Comparison of ENCODE assay signal across 1 fruit fly cellular context in the genomic region with DNA sequence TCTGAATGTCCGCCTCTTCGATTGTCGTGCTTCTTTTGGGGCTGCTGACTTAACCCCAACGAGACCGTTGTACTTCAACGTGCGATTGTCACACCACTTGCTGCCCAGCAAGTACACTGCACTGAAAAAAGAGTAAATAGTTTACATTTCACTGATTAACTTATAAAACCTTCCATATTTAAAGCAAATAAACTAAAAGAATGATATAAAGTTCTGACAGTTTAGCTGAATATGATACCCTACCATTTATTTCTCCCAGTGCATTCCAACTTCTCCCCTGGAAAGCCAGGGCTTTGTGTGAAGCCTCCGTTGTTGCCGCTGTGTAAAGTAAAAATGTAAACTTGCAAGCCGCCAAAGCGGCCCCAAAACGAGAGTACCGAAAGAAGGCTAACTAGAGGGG.
TF ChIP-seq lines count a peak whose summit lies in the region.

No protein-coding gene starts in this region.

TF ChIP-seq in whole organism, embryonic, 481 proteins besides CTCF, POLR2A, EP300 and RAD21 (continued from another document and continues in another):
- TF ChIP-seq CG32767 (GFP tag; IDR thresholded peaks at IDR 0.05; lab: Robert Waterston, UW): no peak
- no peak for TF ChIP-seq Mad (GFP tag; optimal IDR thresholded peaks at IDR 0.05; lab: Kevin White, UChicago)
- no peak for TF ChIP-seq D (optimal IDR thresholded peaks at IDR 0.05; lab: Kevin White, UChicago)
- TF ChIP-seq D (GFP tag; optimal IDR thresholded peaks at IDR 0.05; lab: Kevin White, UChicago): peak; percentile 22
- TF ChIP-seq pfk (GFP tag; optimal IDR thresholded peaks at IDR 0.05; lab: Kevin White, UChicago): no peak
- peak; percentile 60; the same call in 2 of the 3 replicates for TF ChIP-seq zfh1 (GFP tag; IDR thresholded peaks at IDR 0.05; lab: Robert Waterston, UW)
- no peak for TF ChIP-seq dpn (GFP tag; optimal IDR thresholded peaks at IDR 0.05; lab: Kevin White, UChicago)
- no peak for TF ChIP-seq run (tag; optimal IDR thresholded peaks at IDR 0.05; lab: Kevin White, UChicago)
- no peak for TF ChIP-seq Lhr (GFP tag; optimal IDR thresholded peaks at IDR 0.05; lab: Kevin White, UChicago)
- peak; percentile 67 for TF ChIP-seq ara (GFP tag; IDR thresholded peaks at IDR 0.05; lab: Robert Waterston, UW)
- TF ChIP-seq row (GFP tag; IDR thresholded peaks at IDR 0.05; lab: Robert Waterston, UW): peak; percentile 38; the same call in 1 of the 3 replicates
- peak; percentile 36; the same call in 1 of the 2 replicates for TF ChIP-seq CG17328 (GFP tag; IDR thresholded peaks at IDR 0.05; lab: Robert Waterston, UW)
- no peak for TF ChIP-seq Bgb (GFP tag; IDR thresholded peaks at IDR 0.05; lab: Robert Waterston, UW; ENCODE audit: partially characterized antibody)
- TF ChIP-seq az2 (GFP tag; optimal IDR thresholded peaks at IDR 0.05; lab: Kevin White, UChicago): peak; percentile 47
- no peak for TF ChIP-seq CG10959 (GFP tag; IDR thresholded peaks at IDR 0.05; lab: Robert Waterston, UW)
- TF ChIP-seq CG18262 (tag; optimal IDR thresholded peaks at IDR 0.05; lab: Kevin White, UChicago): peak; percentile 60
- TF ChIP-seq CG14710 (tag; optimal IDR thresholded peaks at IDR 0.05; lab: Kevin White, UChicago): peak; percentile 51
- no peak for TF ChIP-seq CG4404 (GFP tag; IDR thresholded peaks at IDR 0.05; lab: Robert Waterston, UW)
- no peak for TF ChIP-seq ab (GFP tag; optimal IDR thresholded peaks at IDR 0.05; lab: Kevin White, UChicago)
- TF ChIP-seq CG13424 (tag; optimal IDR thresholded peaks at IDR 0.05; lab: Kevin White, UChicago): peak; percentile 0
- peak in 1 of 2 experiments; percentile 13 for TF ChIP-seq Pdp1 (GFP tag; optimal IDR thresholded peaks at IDR 0.05; lab: Kevin White, UChicago)
- TF ChIP-seq CoRest (tag; optimal IDR thresholded peaks at IDR 0.05; lab: Kevin White, UChicago): peak; percentile 23
- no peak for TF ChIP-seq ftz-f1 (GFP tag; optimal IDR thresholded peaks at IDR 0.05; lab: Kevin White, UChicago)
- TF ChIP-seq CG2678 (tag; optimal IDR thresholded peaks at IDR 0.05; lab: Kevin White, UChicago): peak; percentile 31
- TF ChIP-seq CG9437 (GFP tag; optimal IDR thresholded peaks at IDR 0.05; lab: Kevin White, UChicago): no peak
- TF ChIP-seq Adf1 (GFP tag; IDR thresholded peaks at IDR 0.05; lab: Robert Waterston, UW): no peak
- no peak for TF ChIP-seq amos (GFP tag; IDR thresholded peaks at IDR 0.05; lab: Robert Waterston, UW; ENCODE audit: partially characterized antibody)
- peak; percentile 54 for TF ChIP-seq stc (GFP tag; IDR thresholded peaks at IDR 0.05; lab: Robert Waterston, UW)
- TF ChIP-seq CG1832 (GFP tag; optimal IDR thresholded peaks at IDR 0.05; lab: Kevin White, UChicago): no peak
- no peak for TF ChIP-seq sqz (GFP tag; optimal IDR thresholded peaks at IDR 0.05; lab: Kevin White, UChicago)
- peak; percentile 58 for TF ChIP-seq CG1603 (tag; optimal IDR thresholded peaks at IDR 0.05; lab: Kevin White, UChicago)
- peak; percentile 7 for TF ChIP-seq Six4 (GFP tag; optimal IDR thresholded peaks at IDR 0.05; lab: Kevin White, UChicago)
- TF ChIP-seq bigmax (GFP tag; optimal IDR thresholded peaks at IDR 0.05; lab: Kevin White, UChicago): no peak
- peak; percentile 0 for TF ChIP-seq dm (GFP tag; optimal IDR thresholded peaks at IDR 0.05; lab: Kevin White, UChicago)
- no peak for TF ChIP-seq odd (GFP tag; optimal IDR thresholded peaks at IDR 0.05; lab: Kevin White, UChicago)
- TF ChIP-seq CG11695 (GFP tag; IDR thresholded peaks at IDR 0.05; lab: Robert Waterston, UW): 0 out of 3 replicates have a peak, but pooled peaks have one; percentile 14
- TF ChIP-seq CG9215 (GFP tag; IDR thresholded peaks at IDR 0.05; lab: Robert Waterston, UW): no peak
- TF ChIP-seq gem (tag; optimal IDR thresholded peaks at IDR 0.05; lab: Kevin White, UChicago): peak; percentile 64
- TF ChIP-seq fd3F (GFP tag; optimal IDR thresholded peaks at IDR 0.05; lab: Kevin White, UChicago): no peak
- TF ChIP-seq ham (GFP tag; IDR thresholded peaks at IDR 0.05; lab: Robert Waterston, UW): no peak
- peak; percentile 38 for TF ChIP-seq fd96Cb (tag; optimal IDR thresholded peaks at IDR 0.05; lab: Kevin White, UChicago)
- TF ChIP-seq so (GFP tag; IDR thresholded peaks at IDR 0.05; lab: Robert Waterston, UW): no peak
- no peak for TF ChIP-seq Nf-YC (tag; optimal IDR thresholded peaks at IDR 0.05; lab: Kevin White, UChicago)
- TF ChIP-seq p53 (GFP tag; optimal IDR thresholded peaks at IDR 0.05; lab: Kevin White, UChicago): no peak
- peak; percentile 49 for TF ChIP-seq unpg (GFP tag; optimal IDR thresholded peaks at IDR 0.05; lab: Kevin White, UChicago)
- no peak for TF ChIP-seq HmgD (GFP tag; optimal IDR thresholded peaks at IDR 0.05; lab: Kevin White, UChicago)
- no peak for TF ChIP-seq kah (GFP tag; optimal IDR thresholded peaks at IDR 0.05; lab: Kevin White, UChicago)
- peak; percentile 14 for TF ChIP-seq CG30403 (GFP tag; optimal IDR thresholded peaks at IDR 0.05; lab: Kevin White, UChicago)
- no peak for TF ChIP-seq Neu2 (GFP tag; optimal IDR thresholded peaks at IDR 0.05; lab: Kevin White, UChicago; ENCODE audit: borderline replicate concordance)
- TF ChIP-seq sob (GFP tag; IDR thresholded peaks at IDR 0.05; lab: Robert Waterston, UW): no peak
- TF ChIP-seq CG6813 (GFP tag; optimal IDR thresholded peaks at IDR 0.05; lab: Kevin White, UChicago): no peak
- peak; percentile 35 for TF ChIP-seq CG16815 (GFP tag; optimal IDR thresholded peaks at IDR 0.05; lab: Kevin White, UChicago)
- TF ChIP-seq CG12391 (tag; optimal IDR thresholded peaks at IDR 0.05; lab: Kevin White, UChicago): peak; percentile 38
- TF ChIP-seq pan (optimal IDR thresholded peaks at IDR 0.05; lab: Kevin White, UChicago): no peak
- peak in 1 of 2 experiments; percentile 23 for TF ChIP-seq pan (GFP tag; optimal IDR thresholded peaks at IDR 0.05 in 1 of 2, IDR thresholded peaks at IDR 0.05 in 1 of 2)
- TF ChIP-seq sisA (GFP tag; IDR thresholded peaks at IDR 0.05; lab: Robert Waterston, UW): peak; percentile 37; the same call in 1 of the 2 replicates
- TF ChIP-seq Hr78 (GFP tag; optimal IDR thresholded peaks at IDR 0.05; lab: Kevin White, UChicago): peak in 1 of 2 experiments; percentile 36
- peak; percentile 19 for TF ChIP-seq tio (GFP tag; optimal IDR thresholded peaks at IDR 0.05; lab: Kevin White, UChicago)
- TF ChIP-seq nmo (GFP tag; optimal IDR thresholded peaks at IDR 0.05; lab: Kevin White, UChicago): peak; percentile 38
- TF ChIP-seq pnt (GFP tag; optimal IDR thresholded peaks at IDR 0.05; lab: Kevin White, UChicago): peak; percentile 21
- no peak for TF ChIP-seq CG15011 (GFP tag; optimal IDR thresholded peaks at IDR 0.05; lab: Kevin White, UChicago)
- TF ChIP-seq CG30020 (tag; optimal IDR thresholded peaks at IDR 0.05; lab: Kevin White, UChicago): no peak
- TF ChIP-seq CG8359 (GFP tag; optimal IDR thresholded peaks at IDR 0.05; lab: Kevin White, UChicago; ENCODE audit: borderline replicate concordance): no peak
- peak; percentile 65 for TF ChIP-seq CG2712 (tag; optimal IDR thresholded peaks at IDR 0.05; lab: Kevin White, UChicago)
- TF ChIP-seq D19A (tag; optimal IDR thresholded peaks at IDR 0.05; lab: Kevin White, UChicago): peak; percentile 35
- TF ChIP-seq BtbVII (GFP tag; optimal IDR thresholded peaks at IDR 0.05; lab: Kevin White, UChicago): no peak
- no peak for TF ChIP-seq CG11093 (GFP tag; IDR thresholded peaks at IDR 0.05; lab: Robert Waterston, UW)
- TF ChIP-seq NFAT (GFP tag; IDR thresholded peaks at IDR 0.05; lab: Robert Waterston, UW): no peak
- no peak for TF ChIP-seq yki (optimal IDR thresholded peaks at IDR 0.05; lab: Kevin White, UChicago)
- no peak for TF ChIP-seq fd64A (GFP tag; optimal IDR thresholded peaks at IDR 0.05; lab: Kevin White, UChicago)
- peak; percentile 68 for TF ChIP-seq CG10979 (tag; optimal IDR thresholded peaks at IDR 0.05; lab: Kevin White, UChicago)
- peak; percentile 25 for TF ChIP-seq CG6254 (GFP tag; optimal IDR thresholded peaks at IDR 0.05; lab: Kevin White, UChicago)
- TF ChIP-seq ind (GFP tag; optimal IDR thresholded peaks at IDR 0.05; lab: Kevin White, UChicago): no peak
- TF ChIP-seq Bdp1 (GFP tag; optimal IDR thresholded peaks at IDR 0.05; lab: Kevin White, UChicago): no peak
- TF ChIP-seq lola (GFP tag; optimal IDR thresholded peaks at IDR 0.05; lab: Kevin White, UChicago): peak in 1 of 3 experiments; percentile 39
- peak; percentile 29 for TF ChIP-seq gsb-n (tag; optimal IDR thresholded peaks at IDR 0.05; lab: Kevin White, UChicago)
- TF ChIP-seq Eip74EF (GFP tag; optimal IDR thresholded peaks at IDR 0.05; lab: Kevin White, UChicago): no peak
- no peak for TF ChIP-seq E2f1 (GFP tag; IDR thresholded peaks at IDR 0.05; lab: Robert Waterston, UW)
- TF ChIP-seq bsh (GFP tag; optimal IDR thresholded peaks at IDR 0.05; lab: Kevin White, UChicago): peak in 1 of 2 experiments; percentile 71
- peak; percentile 2 for TF ChIP-seq jing (GFP tag; optimal IDR thresholded peaks at IDR 0.05; lab: Kevin White, UChicago)
- no peak for TF ChIP-seq CG8290 (GFP tag; optimal IDR thresholded peaks at IDR 0.05; lab: Kevin White, UChicago)
- TF ChIP-seq CG8290 (tag; optimal IDR thresholded peaks at IDR 0.05; lab: Kevin White, UChicago): no peak
- TF ChIP-seq CG8765 (GFP tag; IDR thresholded peaks at IDR 0.05; lab: Robert Waterston, UW): peak; percentile 53
- no peak for TF ChIP-seq CG11696 (GFP tag; IDR thresholded peaks at IDR 0.05; lab: Robert Waterston, UW)
- peak; percentile 55 for TF ChIP-seq Drgx (GFP tag; IDR thresholded peaks at IDR 0.05; lab: Robert Waterston, UW)
- TF ChIP-seq CG17802 (tag; optimal IDR thresholded peaks at IDR 0.05; lab: Kevin White, UChicago): peak; percentile 21
- no peak for TF ChIP-seq CG7786 (GFP tag; optimal IDR thresholded peaks at IDR 0.05; lab: Kevin White, UChicago)
- 0 out of 2 replicates have a peak, but pooled peaks have one; percentile 26 for TF ChIP-seq crol (GFP tag; IDR thresholded peaks at IDR 0.05; lab: Robert Waterston, UW)
- TF ChIP-seq CG18476 (GFP tag; optimal IDR thresholded peaks at IDR 0.05; lab: Kevin White, UChicago): no peak
- no peak for TF ChIP-seq Antp (GFP tag; optimal IDR thresholded peaks at IDR 0.05; lab: Kevin White, UChicago)
- no peak for TF ChIP-seq pita (GFP tag; optimal IDR thresholded peaks at IDR 0.05; lab: Kevin White, UChicago)
- peak; percentile 35 for TF ChIP-seq CG7839 (tag; optimal IDR thresholded peaks at IDR 0.05; lab: Kevin White, UChicago)
- no peak for TF ChIP-seq scrt (GFP tag; optimal IDR thresholded peaks at IDR 0.05; lab: Kevin White, UChicago)
- TF ChIP-seq exex (tag; optimal IDR thresholded peaks at IDR 0.05; lab: Kevin White, UChicago): no peak
- TF ChIP-seq Oli (tag; optimal IDR thresholded peaks at IDR 0.05; lab: Kevin White, UChicago): peak; percentile 20
- no peak for TF ChIP-seq z (GFP tag; IDR thresholded peaks at IDR 0.05; lab: Robert Waterston, UW)
- TF ChIP-seq CG3065 (GFP tag; optimal IDR thresholded peaks at IDR 0.05; lab: Kevin White, UChicago): no peak
- TF ChIP-seq esg (GFP tag; conservative IDR thresholded peaks at IDR 0.05; lab: Robert Waterston, UW): no peak; the same call in 1 of the 2 replicates
- no peak for TF ChIP-seq CG32532 (GFP tag; IDR thresholded peaks at IDR 0.05; lab: Robert Waterston, UW)
- TF ChIP-seq Gug (GFP tag; IDR thresholded peaks at IDR 0.05; lab: Robert Waterston, UW): 0 out of 4 replicates have a peak, but pooled peaks have one; percentile 25
- peak; percentile 34; the same call in 1 of the 2 replicates for TF ChIP-seq ranshi (GFP tag; IDR thresholded peaks at IDR 0.05; lab: Robert Waterston, UW)
- peak; percentile 33; the same call in 1 of the 2 replicates for TF ChIP-seq Ptx1 (GFP tag; IDR thresholded peaks at IDR 0.05; lab: Robert Waterston, UW)
- no peak for TF ChIP-seq Hsf (GFP tag; optimal IDR thresholded peaks at IDR 0.05; lab: Kevin White, UChicago)
- no peak for TF ChIP-seq CG4360 (GFP tag; IDR thresholded peaks at IDR 0.05; lab: Robert Waterston, UW)
- no peak for TF ChIP-seq cato (GFP tag; optimal IDR thresholded peaks at IDR 0.05; lab: Kevin White, UChicago; ENCODE audit: borderline replicate concordance)
- TF ChIP-seq toy (GFP tag; IDR thresholded peaks at IDR 0.05; lab: Robert Waterston, UW): no peak
- peak; percentile 28 for TF ChIP-seq Spps (tag; optimal IDR thresholded peaks at IDR 0.05; lab: Kevin White, UChicago)
- TF ChIP-seq CG17186 (GFP tag; optimal IDR thresholded peaks at IDR 0.05; lab: Kevin White, UChicago): no peak
- peak; percentile 42; the same call in 1 of the 2 replicates for TF ChIP-seq Xrp1 (GFP tag; IDR thresholded peaks at IDR 0.05; lab: Robert Waterston, UW)
- no peak for TF ChIP-seq CG31224 (GFP tag; IDR thresholded peaks at IDR 0.05; lab: Robert Waterston, UW)
- TF ChIP-seq CG10462 (GFP tag; optimal IDR thresholded peaks at IDR 0.05; lab: Kevin White, UChicago): no peak
- TF ChIP-seq Ets65A (GFP tag; lab: Kevin White, UChicago): peak; percentile 92
- TF ChIP-seq CG15601 (tag; optimal IDR thresholded peaks at IDR 0.05; lab: Kevin White, UChicago): peak; percentile 8
- peak; percentile 4 for TF ChIP-seq grau (tag; optimal IDR thresholded peaks at IDR 0.05; lab: Kevin White, UChicago)
- no peak for TF ChIP-seq gt (GFP tag; IDR thresholded peaks at IDR 0.05; lab: Robert Waterston, UW)
- peak; percentile 17 for TF ChIP-seq pum (GFP tag; optimal IDR thresholded peaks at IDR 0.05; lab: Kevin White, UChicago)
- peak; percentile 2 for TF ChIP-seq bab2 (GFP tag; optimal IDR thresholded peaks at IDR 0.05; lab: Kevin White, UChicago)
- TF ChIP-seq Sox102F (GFP tag; optimal IDR thresholded peaks at IDR 0.05; lab: Kevin White, UChicago): peak; percentile 30
- peak; percentile 35 for TF ChIP-seq CG17359 (tag; optimal IDR thresholded peaks at IDR 0.05; lab: Kevin White, UChicago)
- 0 out of 2 replicates have a peak, but pooled peaks have one; percentile 4 for TF ChIP-seq Rx (GFP tag; IDR thresholded peaks at IDR 0.05; lab: Robert Waterston, UW)
- peak; percentile 38; the same call in 1 of the 3 replicates for TF ChIP-seq CG17361 (GFP tag; IDR thresholded peaks at IDR 0.05; lab: Robert Waterston, UW)
- TF ChIP-seq trem (tag; optimal IDR thresholded peaks at IDR 0.05; lab: Kevin White, UChicago): peak; percentile 37
- TF ChIP-seq CG18011 (GFP tag; optimal IDR thresholded peaks at IDR 0.05; lab: Kevin White, UChicago): no peak
- no peak for TF ChIP-seq wor (GFP tag; IDR thresholded peaks at IDR 0.05; lab: Robert Waterston, UW)
- peak; percentile 9; the same call in 1 of the 2 replicates for TF ChIP-seq lmd (GFP tag; IDR thresholded peaks at IDR 0.05; lab: Robert Waterston, UW)
- peak; percentile 40 for TF ChIP-seq Xbp1 (GFP tag; optimal IDR thresholded peaks at IDR 0.05; lab: Kevin White, UChicago)
- TF ChIP-seq nau (GFP tag; optimal IDR thresholded peaks at IDR 0.05; lab: Kevin White, UChicago): no peak
- TF ChIP-seq CG4424 (GFP tag; optimal IDR thresholded peaks at IDR 0.05; lab: Kevin White, UChicago): peak; percentile 12
